Fruit fly (Drosophila melanogaster) whole organism, embryonic: Measurements from ENCODE around the gene CG11674.

Experiments
- Atf6 ChIP-seq: fragments of 200-800 bp; sonication (Bioruptor generic); IDR thresholded peaks from 2 replicates; pipeline ENCODE4 v1.3.6; 2022; ENCODE audit warnings: missing biosample characterization, missing genetic modification characterization
- CG10209 ChIP-seq: fragments of 200-800 bp; sonication (Bioruptor generic); optimal IDR thresholded peaks from 3 replicates; lab custom pipeline; 2017; ENCODE audit warnings: missing biosample characterization, mild to moderate bottlenecking, missing genetic modification characterization, missing genetic modification reagents
- CG10565 ChIP-seq: fragments of 200-800 bp; sonication (Bioruptor generic); optimal IDR thresholded peaks from 3 replicates; lab custom pipeline; 2016; ENCODE audit warnings: missing biosample characterization, mild to moderate bottlenecking, missing genetic modification characterization
- CG11247 ChIP-seq: fragments of 200-800 bp; sonication (Bioruptor generic); IDR thresholded peaks from 2 replicates; pipeline ENCODE4 v1.3.6; 2022; ENCODE audit warnings: missing biosample characterization, missing genetic modification characterization
- CG11695 ChIP-seq: fragments of 200-800 bp; sonication (Bioruptor generic); IDR thresholded peaks from 3 replicates; pipeline ENCODE4 v1.3.6; 2022; ENCODE audit warnings: missing biosample characterization, missing genetic modification characterization
- CG12744 ChIP-seq: fragments of 200-800 bp; sonication (Bioruptor generic); optimal IDR thresholded peaks from 2 replicates; lab custom pipeline; 2016; ENCODE audit warnings: missing biosample characterization, missing genetic modification characterization
- CG14965 ChIP-seq: fragments of 200-800 bp; sonication (Bioruptor generic); optimal IDR thresholded peaks from 2 replicates; lab custom pipeline; 2016; ENCODE audit warnings: missing biosample characterization, missing genetic modification characterization, borderline replicate concordance
- CG15514 ChIP-seq: fragments of 200-800 bp; sonication (Bioruptor generic); optimal IDR thresholded peaks from 3 replicates; lab custom pipeline; 2017; ENCODE audit warnings: missing biosample characterization, missing genetic modification characterization, mild to moderate bottlenecking, moderate library complexity, missing genetic modification reagents
- CG17612 ChIP-seq: fragments of 200-800 bp; sonication (Bioruptor generic); IDR thresholded peaks from 2 replicates; pipeline ENCODE4 v1.3.6; 2022; ENCODE audit warnings: missing biosample characterization, missing genetic modification characterization
- CG17912 ChIP-seq: fragments of 200-800 bp; sonication (Bioruptor generic); optimal IDR thresholded peaks from 2 replicates; lab custom pipeline; 2018; ENCODE audit warnings: missing biosample characterization, mild to moderate bottlenecking, missing genetic modification characterization
- CG1792 ChIP-seq: fragments of 200-800 bp; sonication (Bioruptor generic); optimal IDR thresholded peaks from 2 replicates; lab custom pipeline; 2016; ENCODE audit warnings: missing biosample characterization, missing genetic modification characterization
- CG18619 ChIP-seq: fragments of 200-800 bp; sonication (Bioruptor generic); optimal IDR thresholded peaks from 3 replicates; lab custom pipeline; 2017; ENCODE audit warnings: missing biosample characterization, mild to moderate bottlenecking, missing genetic modification characterization
- CG2116 ChIP-seq: fragments of 200-800 bp; sonication (Bioruptor generic); optimal IDR thresholded peaks from 3 replicates; lab custom pipeline; 2018; ENCODE audit warnings: missing biosample characterization, mild to moderate bottlenecking, missing genetic modification characterization
- CG31388 ChIP-seq: fragments of 200-800 bp; sonication (Bioruptor generic); optimal IDR thresholded peaks from 2 replicates; lab custom pipeline; 2016; ENCODE audit warnings: missing biosample characterization, missing genetic modification characterization
- CG3407 ChIP-seq: fragments of 200-800 bp; sonication (Bioruptor generic); optimal IDR thresholded peaks from 2 replicates; lab custom pipeline; 2018; ENCODE audit warnings: missing biosample characterization, mild to moderate bottlenecking, missing genetic modification characterization
- CG6854 ChIP-seq: fragments of 200-800 bp; sonication (Bioruptor generic); optimal IDR thresholded peaks from 3 replicates; lab custom pipeline; 2017; ENCODE audit warnings: missing biosample characterization, mild to moderate bottlenecking, missing genetic modification characterization
- CG7839 ChIP-seq: fragments of 200-800 bp; sonication (Bioruptor generic); optimal IDR thresholded peaks from 3 replicates; lab custom pipeline; 2018; ENCODE audit warnings: missing biosample characterization, mild to moderate bottlenecking, missing genetic modification characterization, moderate library complexity
- CG7987 ChIP-seq: fragments of 200-800 bp; sonication (Bioruptor generic); optimal IDR thresholded peaks from 2 replicates; lab custom pipeline; 2018; ENCODE audit warnings: missing biosample characterization, mild to moderate bottlenecking, missing genetic modification characterization, moderate library complexity
- CG9727 ChIP-seq: fragments of 200-800 bp; sonication (Bioruptor generic); optimal IDR thresholded peaks from 3 replicates; lab custom pipeline; 2017; ENCODE audit warnings: missing biosample characterization, mild to moderate bottlenecking, missing genetic modification characterization
- CG9876 ChIP-seq: fragments of 200-800 bp; sonication (Bioruptor generic); optimal IDR thresholded peaks from 2 replicates; lab custom pipeline; 2016; ENCODE audit warnings: missing biosample characterization, missing genetic modification characterization
- Chrac-16 ChIP-seq: fragments of 200-800 bp; sonication (Bioruptor generic); optimal IDR thresholded peaks from 3 replicates; lab custom pipeline; 2016; ENCODE audit warnings: missing biosample characterization, missing genetic modification characterization
- CoRest ChIP-seq: fragments of 200-800 bp; sonication (Bioruptor generic); optimal IDR thresholded peaks from 3 replicates; lab custom pipeline; 2018; ENCODE audit warnings: missing biosample characterization, mild to moderate bottlenecking, missing genetic modification characterization, moderate library complexity
- HLH3B ChIP-seq: fragments of 200-800 bp; sonication (Bioruptor generic); IDR thresholded peaks from 2 replicates; pipeline ENCODE4 v1.3.6; 2022; ENCODE audit warnings: missing biosample characterization, missing genetic modification characterization
- Hey ChIP-seq: fragments of 200-800 bp; sonication (Bioruptor generic); optimal IDR thresholded peaks from 3 replicates; lab custom pipeline; 2018; ENCODE audit warnings: missing biosample characterization, mild to moderate bottlenecking, missing genetic modification characterization
- HmgD ChIP-seq: fragments of 200-800 bp; sonication (Bioruptor generic); optimal IDR thresholded peaks from 3 replicates; lab custom pipeline; 2016; ENCODE audit warnings: missing biosample characterization, missing genetic modification characterization
- Hsf ChIP-seq: fragments of 200-800 bp; sonication (Bioruptor generic); optimal IDR thresholded peaks from 3 replicates; lab custom pipeline; 2016; ENCODE audit warnings: missing biosample characterization, missing genetic modification characterization
- Rx ChIP-seq: fragments of 200-800 bp; sonication (Bioruptor generic); IDR thresholded peaks from 2 replicates; pipeline ENCODE4 v1.3.6; 2022; ENCODE audit warnings: missing biosample characterization, missing genetic modification characterization
- Ssrp ChIP-seq: fragments of 200-800 bp; sonication (Bioruptor generic); optimal IDR thresholded peaks from 2 replicates; lab custom pipeline; 2018; ENCODE audit warnings: missing biosample characterization, mild to moderate bottlenecking, missing genetic modification characterization, moderate library complexity
- Usf ChIP-seq: fragments of 200-800 bp; sonication (Bioruptor generic); optimal IDR thresholded peaks from 2 replicates; lab custom pipeline; 2017; ENCODE audit warnings: missing genotype, missing biosample characterization, missing genetic modification characterization
- ara ChIP-seq: fragments of 200-800 bp; sonication (Bioruptor generic); IDR thresholded peaks from 2 replicates; pipeline ENCODE4 v1.3.6; 2022; ENCODE audit warnings: missing biosample characterization, missing genetic modification characterization
- az2 ChIP-seq: fragments of 200-800 bp; sonication (Bioruptor generic); optimal IDR thresholded peaks from 3 replicates; lab custom pipeline; 2016; ENCODE audit warnings: missing biosample characterization, missing genetic modification characterization
- bcd ChIP-seq: fragments of 200-800 bp; sonication (Bioruptor generic); optimal IDR thresholded peaks from 2 replicates; lab custom pipeline; 2017; ENCODE audit warnings: missing biosample characterization, mild to moderate bottlenecking, missing genetic modification characterization
- btn ChIP-seq: fragments of 200-800 bp; sonication (Bioruptor generic); optimal IDR thresholded peaks from 2 replicates; lab custom pipeline; 2016; ENCODE audit warnings: missing biosample characterization, missing genetic modification characterization
- cg ChIP-seq: fragments of 200-800 bp; sonication (Bioruptor generic); optimal IDR thresholded peaks from 3 replicates; lab custom pipeline; 2019; ENCODE audit warnings: missing biosample characterization, mild to moderate bottlenecking, missing genetic modification characterization, moderate library complexity
- crc ChIP-seq: fragments of 200-800 bp; sonication (Bioruptor generic); optimal IDR thresholded peaks from 2 replicates; lab custom pipeline; 2016; ENCODE audit warnings: missing biosample characterization, missing genetic modification characterization
- croc ChIP-seq: fragments of 200-800 bp; sonication (Bioruptor generic); conservative IDR thresholded peaks from 3 replicates; pipeline ENCODE4 v1.3.6; 2022; ENCODE audit warnings: missing biosample characterization, missing genetic modification characterization
- crol ChIP-seq: fragments of 200-800 bp; sonication (Bioruptor generic); IDR thresholded peaks from 2 replicates; pipeline ENCODE4 v1.3.6; 2022; ENCODE audit warnings: missing biosample characterization, missing genetic modification characterization
- disco-r ChIP-seq: fragments of 200-800 bp; sonication (Bioruptor generic); optimal IDR thresholded peaks from 2 replicates; lab custom pipeline; 2016; ENCODE audit warnings: missing biosample characterization, missing genetic modification characterization
- ewg ChIP-seq: fragments of 200-800 bp; sonication (Bioruptor generic); optimal IDR thresholded peaks from 3 replicates; lab custom pipeline; 2017; ENCODE audit warnings: mild to moderate bottlenecking, missing biosample characterization, missing genetic modification reagents, missing genetic modification characterization
- gro ChIP-seq: fragments of 200-800 bp; sonication (Bioruptor generic); optimal IDR thresholded peaks from 2 replicates; lab custom pipeline; 2016; ENCODE audit warnings: missing biosample characterization, missing genetic modification characterization
- insv ChIP-seq, 2 experiments: fragments of 200-800 bp; sonication (Bioruptor generic); optimal IDR thresholded peaks; 3 replicates each; lab custom pipeline; 2016 to 2018; ENCODE audit warnings: missing biosample characterization in 2 of 2, missing genetic modification characterization in 2 of 2
- otp ChIP-seq: fragments of 200-800 bp; sonication (Bioruptor generic); IDR thresholded peaks from 3 replicates; pipeline ENCODE4, ENCODE4 v1.3.6; 2022; ENCODE audit warnings: missing biosample characterization, missing genetic modification characterization
- pzg ChIP-seq: fragments of 200-800 bp; sonication (Bioruptor generic); optimal IDR thresholded peaks from 3 replicates; lab custom pipeline; 2018; ENCODE audit warnings: missing biosample characterization, mild to moderate bottlenecking, missing genetic modification characterization, moderate library complexity
- sima ChIP-seq: fragments of 200-800 bp; sonication (Bioruptor generic); optimal IDR thresholded peaks from 2 replicates; lab custom pipeline; 2016; ENCODE audit warnings: missing biosample characterization, missing genetic modification characterization
- slou ChIP-seq: fragments of 200-800 bp; sonication (Bioruptor generic); optimal IDR thresholded peaks from 3 replicates; lab custom pipeline; 2016; ENCODE audit warnings: missing biosample characterization, missing genetic modification characterization
- sob ChIP-seq: fragments of 200-800 bp; sonication (Bioruptor generic); IDR thresholded peaks from 2 replicates; pipeline ENCODE4 v1.3.6; 2022; ENCODE audit warnings: missing biosample characterization, missing genetic modification characterization
- sqz ChIP-seq: fragments of 200-800 bp; sonication (Bioruptor generic); optimal IDR thresholded peaks from 3 replicates; lab custom pipeline; 2018; ENCODE audit warnings: missing biosample characterization, mild to moderate bottlenecking, missing genetic modification characterization
- tin ChIP-seq: fragments of 200-800 bp; sonication (Bioruptor generic); optimal IDR thresholded peaks from 3 replicates; lab custom pipeline; 2016; ENCODE audit warnings: missing biosample characterization, missing genetic modification characterization
- toy ChIP-seq: fragments of 200-800 bp; sonication (Bioruptor generic); IDR thresholded peaks from 2 replicates; pipeline ENCODE4 v1.3.6; 2022; ENCODE audit warnings: missing biosample characterization, missing genetic modification characterization
- tup ChIP-seq: fragments of 200-800 bp; sonication (Bioruptor generic); optimal IDR thresholded peaks from 2 replicates; lab custom pipeline; 2016; ENCODE audit warnings: missing biosample characterization, mild to moderate bottlenecking, missing genetic modification characterization, moderate library complexity
- vnd ChIP-seq: fragments of 200-800 bp; sonication (Bioruptor generic); IDR thresholded peaks from 3 replicates; pipeline ENCODE4 v1.3.6; 2022; ENCODE audit warnings: missing biosample characterization, missing genetic modification characterization; ENCODE audit not compliant: partially characterized antibody

The CG11674 gene

dm6 chrX:14218045-14218483, 7.6 kb downstream of the CG11674 start (continued):
- TF ChIP-seq CG11247 (peak; percentile 79), CG31388 (GFP tag; lab: Kevin White, UChicago) (peak; percentile 66), bcd (GFP tag; lab: Kevin White, UChicago) (peak; percentile 87), tin (GFP tag; lab: Kevin White, UChicago) (peak; percentile 82), sqz (GFP tag; lab: Kevin White, UChicago) (peak; percentile 91), CG2116 (GFP tag; lab: Kevin White, UChicago) (peak; percentile 40), HLH3B (GFP tag; lab: Robert Waterston, UW) (peak; percentile 90), Rx (GFP tag; lab: Robert Waterston, UW) (peak; percentile 61; the same call in 1 of the 2 replicates), CG10209 (peak; percentile 87), CG14965 (no peak), CG10565 (GFP tag; lab: Kevin White, UChicago) (peak; percentile 28), insv (GFP tag; optimal IDR thresholded peaks at IDR 0.05; lab: Kevin White, UChicago) (peak in 1 of 2 experiments; percentile 21), toy (GFP tag; lab: Robert Waterston, UW) (peak; percentile 69), Chrac-16 (GFP tag; lab: Kevin White, UChicago) (peak; percentile 78), CG11695 (GFP tag; lab: Robert Waterston, UW) (peak; percentile 90), otp (GFP tag; lab: Robert Waterston, UW) (peak; percentile 78; the same call in 2 of the 3 replicates), disco-r (GFP tag; lab: Kevin White, UChicago) (peak; percentile 39), CG3407 (GFP tag; lab: Kevin White, UChicago) (peak; percentile 80), CG12744 (peak; percentile 66), HmgD (no peak), az2 (GFP tag; lab: Kevin White, UChicago) (peak; percentile 82), croc (peak; percentile 66), cg (GFP tag; lab: Kevin White, UChicago) (no peak), pzg (GFP tag; lab: Kevin White, UChicago) (no peak), CG7987 (GFP tag; lab: Kevin White, UChicago) (peak; percentile 27), CG1792 (GFP tag; lab: Kevin White, UChicago) (peak; percentile 49), slou (GFP tag; lab: Kevin White, UChicago) (peak; percentile 82), Usf (peak; percentile 61), ewg (GFP tag; lab: Kevin White, UChicago) (peak; percentile 67), CG9727 (GFP tag; lab: Kevin White, UChicago) (peak; percentile 91), gro (GFP tag; lab: Kevin White, UChicago) (no peak), sob (GFP tag; lab: Robert Waterston, UW) (peak; percentile 88), tup (GFP tag; lab: Kevin White, UChicago) (peak; percentile 44), CG17912 (GFP tag; lab: Kevin White, UChicago) (no peak), ara (GFP tag; lab: Robert Waterston, UW) (peak; percentile 82), btn (GFP tag; lab: Kevin White, UChicago) (peak; percentile 34), crc (peak; percentile 69), CG17612 (GFP tag; lab: Robert Waterston, UW) (peak; percentile 70), Ssrp (tag; lab: Kevin White, UChicago) (peak; percentile 89), Hey (tag; lab: Kevin White, UChicago) (no peak), Atf6 (GFP tag; lab: Robert Waterston, UW) (peak; percentile 89), vnd (GFP tag; lab: Robert Waterston, UW) (no peak), sima (GFP tag; lab: Kevin White, UChicago) (peak; percentile 53), CG6854 (peak; percentile 80), CG9876 (GFP tag; lab: Kevin White, UChicago) (peak; percentile 36), crol (GFP tag; lab: Robert Waterston, UW) (peak; percentile 35; the same call in 1 of the 2 replicates), CG7839 (peak; percentile 92), CG15514 (GFP tag; lab: Kevin White, UChicago) (peak; percentile 75), Hsf (peak; percentile 82), CG18619 (GFP tag; lab: Kevin White, UChicago) (peak; percentile 83), CoRest (peak; percentile 90)
